Fruit fly (Drosophila melanogaster): ENCODE results near the gene vilya.

dm6 chrX:2683926-2684325 lies 42.6 kb upstream of the vilya start:
- no peak for TF ChIP-seq ttk (optimal IDR thresholded peaks at IDR 0.05)
- no peak for TF ChIP-seq insv (optimal IDR thresholded peaks at IDR 0.05)
- TF ChIP-seq Myc (optimal IDR thresholded peaks at IDR 0.05), result no peak
- TF ChIP-seq h (optimal IDR thresholded peaks at IDR 0.05), result no peak
- no peak for TF ChIP-seq Sin3A (optimal IDR thresholded peaks at IDR 0.05)
- TF ChIP-seq psq (optimal IDR thresholded peaks at IDR 0.05), result no peak
